Fruit fly (Drosophila melanogaster): Measurements from ENCODE around the gene CG13658.

CG13658 gene

DNA sequence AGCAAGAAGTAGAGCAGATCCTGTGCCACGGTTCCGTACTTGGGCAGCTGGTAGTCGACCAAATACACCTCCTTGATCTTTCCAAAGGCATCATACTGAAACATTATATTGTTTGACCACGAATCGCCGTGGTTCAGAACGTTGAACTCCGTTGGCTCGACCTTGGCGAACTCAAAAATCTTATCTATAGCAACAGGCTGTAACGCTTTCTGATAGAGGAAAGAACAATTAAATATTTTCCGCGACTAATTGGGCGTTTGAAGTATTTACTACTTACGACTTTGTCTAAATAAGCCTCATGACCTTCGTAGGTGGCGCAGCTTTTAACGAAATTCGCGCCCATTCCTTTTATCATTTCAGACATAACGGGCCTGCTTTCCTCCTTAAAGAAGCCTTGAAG is 34.4 kb downstream of the CG13658 start:
- no peak for TF ChIP-seq HLH106 (tag; optimal IDR thresholded peaks at IDR 0.05)
- TF ChIP-seq N (GFP tag; optimal IDR thresholded peaks at IDR 0.05), result no peak
- no peak for TF ChIP-seq dsf (GFP tag; optimal IDR thresholded peaks at IDR 0.05; ENCODE audit: borderline replicate concordance)
- TF ChIP-seq dmrt93B (GFP tag; optimal IDR thresholded peaks at IDR 0.05), result no peak
- no peak for TF ChIP-seq Dif (GFP tag; optimal IDR thresholded peaks at IDR 0.05; ENCODE audit: partially characterized antibody)
- no peak for TF ChIP-seq sage (GFP tag; optimal IDR thresholded peaks at IDR 0.05)
- TF ChIP-seq Mio (GFP tag; optimal IDR thresholded peaks at IDR 0.05), result no peak
- no peak for TF ChIP-seq Rel (GFP tag; optimal IDR thresholded peaks at IDR 0.05)
- TF ChIP-seq Rel (tag; optimal IDR thresholded peaks at IDR 0.05), result no peak
- TF ChIP-seq usp (GFP tag; optimal IDR thresholded peaks at IDR 0.05), result no peak
- no peak for TF ChIP-seq Sp1 (GFP tag; optimal IDR thresholded peaks at IDR 0.05)
- no peak for TF ChIP-seq fru (GFP tag; optimal IDR thresholded peaks at IDR 0.05)
- no peak for TF ChIP-seq pan (optimal IDR thresholded peaks at IDR 0.05)
- no peak for TF ChIP-seq ey (GFP tag; optimal IDR thresholded peaks at IDR 0.05)
- no peak for TF ChIP-seq jim (GFP tag; optimal IDR thresholded peaks at IDR 0.05)
- TF ChIP-seq CG9705 (GFP tag; optimal IDR thresholded peaks at IDR 0.05), result no peak
- TF ChIP-seq OdsH (GFP tag; optimal IDR thresholded peaks at IDR 0.05), result no peak
- no peak for TF ChIP-seq psq (GFP tag; optimal IDR thresholded peaks at IDR 0.05)
- TF ChIP-seq Dfd (GFP tag; optimal IDR thresholded peaks at IDR 0.05), result no peak
- no peak for TF ChIP-seq br (GFP tag; optimal IDR thresholded peaks at IDR 0.05)

DNA sequence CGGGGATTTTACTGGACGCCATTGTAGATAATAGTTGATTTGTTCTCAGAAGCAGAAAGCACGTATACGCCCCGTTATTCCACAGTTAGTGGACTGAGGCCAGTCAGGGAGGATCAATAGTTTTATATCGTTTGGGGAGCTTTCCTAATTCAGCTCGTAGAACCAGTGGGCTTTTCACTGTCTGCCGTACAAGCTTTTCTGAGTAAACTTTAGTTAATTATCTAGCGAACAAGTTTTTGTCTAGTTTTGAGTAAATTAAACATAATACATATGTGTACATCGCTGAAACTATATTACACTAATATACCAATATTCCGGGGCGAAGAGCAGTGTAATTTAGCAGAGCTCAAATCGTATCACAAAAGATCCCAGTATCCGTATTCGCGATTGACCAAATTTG is 35.4 kb downstream of the CG13658 start, which contains the start of gene CG10562:
Gene CG10562 (minus strand): TSS at position 101 of the 400 bp plus-strand sequence.
- TF ChIP-seq OdsH (GFP tag; optimal IDR thresholded peaks at IDR 0.05), result no peak
- TF ChIP-seq Abd-B (GFP tag; optimal IDR thresholded peaks at IDR 0.05), result no peak
- TF ChIP-seq fru (GFP tag; optimal IDR thresholded peaks at IDR 0.05), result no peak
- no peak for TF ChIP-seq psq (GFP tag; optimal IDR thresholded peaks at IDR 0.05)
- no peak for TF ChIP-seq Hr83 (GFP tag; optimal IDR thresholded peaks at IDR 0.05; ENCODE audit: poor library complexity, severe bottlenecking)
- no peak for TF ChIP-seq dl (GFP tag; optimal IDR thresholded peaks at IDR 0.05; ENCODE audit: insufficient read depth in 1 of 2, partially characterized antibody in 2 of 2)
- no peak for TF ChIP-seq Vsx2 (GFP tag; optimal IDR thresholded peaks at IDR 0.05; ENCODE audit: partially characterized antibody)
- TF ChIP-seq rgr (GFP tag; optimal IDR thresholded peaks at IDR 0.05), result no peak
- TF ChIP-seq lola (GFP tag; optimal IDR thresholded peaks at IDR 0.05), result no peak
- TF ChIP-seq brk (GFP tag; optimal IDR thresholded peaks at IDR 0.05), result no peak
- TF ChIP-seq jim (GFP tag; optimal IDR thresholded peaks at IDR 0.05), result no peak
- TF ChIP-seq Dfd (GFP tag; optimal IDR thresholded peaks at IDR 0.05), result no peak
- TF ChIP-seq br (GFP tag; optimal IDR thresholded peaks at IDR 0.05), result no peak
- no peak for TF ChIP-seq dsf (GFP tag; optimal IDR thresholded peaks at IDR 0.05; ENCODE audit: borderline replicate concordance)
- TF ChIP-seq Dif (GFP tag; optimal IDR thresholded peaks at IDR 0.05; ENCODE audit: partially characterized antibody), result no peak
- no peak for TF ChIP-seq CrebA (GFP tag; optimal IDR thresholded peaks at IDR 0.05; ENCODE audit: borderline replicate concordance)
- no peak for TF ChIP-seq foxo (GFP tag; optimal IDR thresholded peaks at IDR 0.05)
- TF ChIP-seq dmrt93B (GFP tag; optimal IDR thresholded peaks at IDR 0.05), result no peak

DNA sequence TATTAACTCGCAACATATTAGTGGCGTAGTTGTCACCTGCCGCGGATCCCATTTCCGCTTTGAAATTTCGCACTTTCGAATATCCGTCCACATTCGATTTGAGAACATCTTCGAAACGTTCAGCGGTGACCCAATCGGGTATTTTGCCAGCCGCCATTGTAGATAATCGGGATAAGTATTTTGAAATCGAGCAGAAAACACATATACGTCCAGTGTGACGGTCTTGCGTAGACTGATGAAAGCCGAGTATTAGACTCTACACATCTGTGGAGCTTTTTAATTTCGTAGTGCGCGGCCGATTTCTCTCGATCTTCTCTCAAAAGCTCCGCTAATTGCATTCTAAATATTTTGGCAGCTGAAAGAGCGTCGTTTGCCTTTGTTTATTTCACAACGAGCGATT is 41.8 kb downstream of the CG13658 start, which contains the start of gene CHKov1:
Gene CHKov1 (minus strand): TSS at position 238 of the 400 bp plus-strand sequence.
- TF ChIP-seq lola (GFP tag; optimal IDR thresholded peaks at IDR 0.05) (no peak), rgr (GFP tag; optimal IDR thresholded peaks at IDR 0.05) (peak; percentile 33), dl (GFP tag; optimal IDR thresholded peaks at IDR 0.05; ENCODE audit: insufficient read depth in 1 of 2, partially characterized antibody in 2 of 2) (peak; percentile 9 to 15), Dfd (GFP tag; optimal IDR thresholded peaks at IDR 0.05) (no peak), N (GFP tag; optimal IDR thresholded peaks at IDR 0.05) (no peak), jim (GFP tag; optimal IDR thresholded peaks at IDR 0.05) (no peak), Hnf4 (GFP tag; optimal IDR thresholded peaks at IDR 0.05) (no peak), fru (GFP tag; optimal IDR thresholded peaks at IDR 0.05) (no peak), Sp1 (GFP tag; optimal IDR thresholded peaks at IDR 0.05) (no peak), h (GFP tag; optimal IDR thresholded peaks at IDR 0.05) (no peak), CrebA (GFP tag; optimal IDR thresholded peaks at IDR 0.05; ENCODE audit: borderline replicate concordance) (no peak), Hr78 (GFP tag; optimal IDR thresholded peaks at IDR 0.05) (no peak), OdsH (GFP tag; optimal IDR thresholded peaks at IDR 0.05) (peak; percentile 42), Rel (GFP tag; optimal IDR thresholded peaks at IDR 0.05) (peak; percentile 31), Rel (tag; optimal IDR thresholded peaks at IDR 0.05) (peak; percentile 84), dmrt93B (GFP tag; optimal IDR thresholded peaks at IDR 0.05) (no peak), sage (GFP tag; optimal IDR thresholded peaks at IDR 0.05) (no peak), GATAd (GFP tag; optimal IDR thresholded peaks at IDR 0.05) (no peak), Vsx2 (GFP tag; optimal IDR thresholded peaks at IDR 0.05; ENCODE audit: partially characterized antibody) (peak; percentile 14), Dif (GFP tag; optimal IDR thresholded peaks at IDR 0.05; ENCODE audit: partially characterized antibody) (peak; percentile 40), woc (GFP tag; optimal IDR thresholded peaks at IDR 0.05) (no peak), brk (GFP tag; optimal IDR thresholded peaks at IDR 0.05) (no peak), CG32264 (GFP tag; optimal IDR thresholded peaks at IDR 0.05) (no peak), HLH106 (tag; optimal IDR thresholded peaks at IDR 0.05) (no peak), sv (GFP tag; optimal IDR thresholded peaks at IDR 0.05) (no peak), Mio (GFP tag; optimal IDR thresholded peaks at IDR 0.05) (no peak)

Data from whole organism, wandering third instar larva.